Fruit fly (Drosophila melanogaster): ENCODE measurements around the gene nebu.

DNA sequence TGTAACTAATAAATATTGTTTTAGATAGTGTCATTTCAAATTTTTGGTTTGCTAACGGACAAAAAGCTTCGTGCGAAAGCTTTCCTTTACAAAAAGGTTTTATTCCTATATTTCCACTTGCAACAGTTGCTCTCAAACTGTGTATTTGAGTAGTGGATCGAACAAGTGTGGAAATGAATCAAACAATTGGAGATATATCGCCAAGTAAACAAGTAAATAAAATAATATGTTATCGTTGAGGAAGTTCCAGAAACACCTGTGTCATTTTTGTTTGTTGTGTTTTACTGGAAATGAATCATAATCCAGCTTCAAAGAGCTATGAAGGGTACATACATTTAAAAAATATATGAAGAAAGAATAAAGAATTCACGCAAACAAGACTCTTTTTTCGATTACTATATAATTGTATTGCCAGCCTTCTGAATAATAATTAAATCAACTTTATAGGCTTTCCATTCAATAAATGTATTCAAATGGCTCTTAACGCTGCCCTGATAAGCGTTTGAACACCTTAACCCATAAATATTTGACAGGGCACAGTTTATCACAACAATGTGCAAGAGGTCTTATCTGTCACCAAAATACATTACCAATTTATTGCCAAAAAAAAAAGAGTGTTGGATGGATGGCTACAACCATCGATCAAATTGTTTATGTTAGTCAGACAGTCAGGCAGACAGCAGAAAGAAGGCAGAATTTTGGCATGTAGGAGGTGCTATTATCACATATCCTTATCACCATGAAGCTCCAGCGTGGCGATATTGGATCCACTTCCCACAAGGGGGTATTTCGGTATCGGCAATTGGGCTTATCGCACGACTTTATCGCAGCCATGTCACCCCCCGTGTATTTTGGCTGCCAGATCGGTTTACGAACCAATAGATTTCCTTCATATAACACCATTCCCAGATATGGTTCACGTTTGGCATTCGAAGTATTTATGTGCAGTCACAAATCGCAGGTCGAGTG is 7.1 kb downstream of the nebu start:
- TF ChIP-seq dmrt93B (GFP tag; optimal IDR thresholded peaks at IDR 0.05): no peak
- TF ChIP-seq usp (GFP tag; optimal IDR thresholded peaks at IDR 0.05): no peak
- no peak for TF ChIP-seq foxo (GFP tag; optimal IDR thresholded peaks at IDR 0.05)
- TF ChIP-seq br (GFP tag; optimal IDR thresholded peaks at IDR 0.05): no peak

All from whole organism, wandering third instar larva.